Worm (Caenorhabditis elegans): ENCODE measurements around the gene T22F7.3.
A peak's percentile ranks its signal among the peaks of the same experiment; 100 is the strongest.

The T22F7.3 gene

DNA sequence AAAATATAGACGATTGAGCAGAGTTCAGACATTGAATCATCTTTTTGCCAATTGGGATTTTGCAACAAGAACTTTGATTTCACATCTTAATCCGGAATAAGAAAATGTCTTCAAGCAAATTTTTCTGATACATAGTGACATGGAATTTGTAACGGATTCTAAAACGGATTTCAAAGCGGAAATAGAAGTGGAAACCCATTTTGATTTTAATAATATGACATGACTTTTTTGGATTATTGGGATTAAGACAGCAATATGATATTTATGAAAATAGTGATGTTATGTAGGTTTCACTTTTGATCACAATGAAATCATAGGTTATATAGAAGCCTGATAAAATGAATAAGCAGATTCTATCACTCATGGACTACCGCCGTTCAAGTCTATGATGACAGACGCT is 8.3 kb upstream of the T22F7.3 start:
- TF ChIP-seq ztf-25 (GFP tag; IDR thresholded peaks at IDR 0.05) (no peak), somi-1 (GFP tag; optimal IDR thresholded peaks at IDR 0.05) (no peak), F22D6.2 (tag; optimal IDR thresholded peaks at IDR 0.05) (no peak), ceh-100 (GFP tag; IDR thresholded peaks at IDR 0.05) (no peak), bed-1 (GFP tag; IDR thresholded peaks at IDR 0.05) (no peak), snpc-4 (GFP tag; optimal IDR thresholded peaks at IDR 0.05) (no peak), snpc-4 (tag; optimal IDR thresholded peaks at IDR 0.05) (no peak), hrde-1 (tag; optimal IDR thresholded peaks at IDR 0.05; ENCODE audit: borderline replicate concordance) (no peak), hmg-20 (GFP tag; IDR thresholded peaks at IDR 0.05) (no peak), him-1 (tag; optimal IDR thresholded peaks at IDR 0.05) (no peak), dpff-1 (tag; optimal IDR thresholded peaks at IDR 0.05) (no peak), C17E4.6 (GFP tag; IDR thresholded peaks at IDR 0.05) (no peak), fkh-3 (tag; optimal IDR thresholded peaks at IDR 0.05) (no peak), attf-3 (GFP tag; conservative IDR thresholded peaks at IDR 0.05) (no peak), T07F8.4 (tag; optimal IDR thresholded peaks at IDR 0.05) (no peak), Y56A3A.18 (GFP tag; IDR thresholded peaks at IDR 0.05) (no peak), F39B2.1 (GFP tag; IDR thresholded peaks at IDR 0.05) (no peak), ceh-79 (tag; optimal IDR thresholded peaks at IDR 0.05) (no peak), nhr-179 (tag; optimal IDR thresholded peaks at IDR 0.05) (no peak)

DNA sequence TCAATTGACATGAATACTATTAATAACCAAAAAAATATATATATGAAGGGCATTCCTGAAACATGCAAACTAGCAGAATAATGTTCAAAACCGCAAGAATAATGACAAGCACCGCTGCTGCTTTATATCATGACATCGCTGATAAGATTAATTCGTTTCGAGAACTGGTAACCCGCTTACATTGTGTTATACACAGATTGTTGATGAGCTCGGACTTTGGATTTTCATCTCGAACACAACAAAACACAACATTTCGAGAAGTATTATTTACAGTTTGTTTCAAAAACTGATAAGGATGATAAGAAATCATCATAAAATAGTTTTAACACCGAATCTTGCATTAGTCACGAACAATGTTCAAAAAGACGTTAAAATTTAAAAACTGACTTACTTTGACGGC is 7.1 kb upstream of the T22F7.3 start:
- TF ChIP-seq lin-35 (GFP tag; optimal IDR thresholded peaks at IDR 0.05) = no peak
- peak; percentile 30 for TF ChIP-seq nhr-80 (tag; optimal IDR thresholded peaks at IDR 0.05)

ce11 chrIII:526824-527223 is 3.0 kb upstream of the T22F7.3 start, which contains the start of gene T22F7.4:
TSS of gene T22F7.4 (minus strand) at chrIII:526924.
- TF ChIP-seq C17E4.6 (GFP tag; IDR thresholded peaks at IDR 0.05) (no peak), Y79H2A.3 (GFP tag; conservative IDR thresholded peaks at IDR 0.05) (no peak), Y53G8AR.9 (GFP tag; conservative IDR thresholded peaks at IDR 0.05) (no peak), lin-54 (GFP tag; optimal IDR thresholded peaks at IDR 0.05) (no peak), aptf-3 (GFP tag; IDR thresholded peaks at IDR 0.05) (no peak), rpc-1 (optimal IDR thresholded peaks at IDR 0.05) (no peak), rpc-1 (tag; optimal IDR thresholded peaks at IDR 0.05) (no peak), T26A5.8 (tag; optimal IDR thresholded peaks at IDR 0.05) (no peak), ceh-40 (GFP tag; IDR thresholded peaks at IDR 0.05) (no peak), hlh-26 (GFP tag; conservative IDR thresholded peaks at IDR 0.05) (no peak), dox-1 (GFP tag; IDR thresholded peaks at IDR 0.05) (no peak), egl-44 (GFP tag; IDR thresholded peaks at IDR 0.05) (no peak), dpl-1 (GFP tag; optimal IDR thresholded peaks at IDR 0.05) (no peak), tbx-9 (tag; optimal IDR thresholded peaks at IDR 0.05; ENCODE audit: borderline replicate concordance) (no peak), ccch-3 (GFP tag; optimal IDR thresholded peaks at IDR 0.05) (no peak), attf-6 (GFP tag; IDR thresholded peaks at IDR 0.05) (no peak), repo-1 (tag; optimal IDR thresholded peaks at IDR 0.05) (no peak), atf-7 (tag; optimal IDR thresholded peaks at IDR 0.05) (no peak), sptf-2 (GFP tag; optimal IDR thresholded peaks at IDR 0.05) (no peak), pbrm-1 (GFP tag; IDR thresholded peaks at IDR 0.05) (no peak), nhr-90 (tag; optimal IDR thresholded peaks at IDR 0.05) (no peak)
